Fruit fly (Drosophila melanogaster): ENCODE data around the gene cdm.

cdm gene

dm6 chr3R:18196991-18197801 lies 13.9 kb upstream of the cdm start:
- peak; percentile 51 for TF ChIP-seq noc (tag; optimal IDR thresholded peaks at IDR 0.05)

- no peak for TF ChIP-seq noc (tag; optimal IDR thresholded peaks at IDR 0.05)
Observed at dm6 chr3R:18196622-18196990, 13.3 kb upstream of the cdm start.

dm6 chr3R:18195295-18195694 lies 12.0 kb upstream of the cdm start:
- TF ChIP-seq noc (tag; optimal IDR thresholded peaks at IDR 0.05), result no peak

- no peak for TF ChIP-seq noc (tag; optimal IDR thresholded peaks at IDR 0.05)
Observed at dm6 chr3R:18191867-18192266, 8.6 kb upstream of the cdm start, which contains the start of gene CG14313. CG14313 (minus strand) TSS chr3R:18191967.

- peak; percentile 87 for TF ChIP-seq noc (tag; optimal IDR thresholded peaks at IDR 0.05)
Observed at dm6 chr3R:18188702-18189125, 5.4 kb upstream of the cdm start, which contains the start of the genes CG12321 and MED17. CG12321 (minus strand) TSS chr3R:18188707. MED17 (plus strand) TSS chr3R:18189072.

- peak; percentile 81 for TF ChIP-seq noc (tag; optimal IDR thresholded peaks at IDR 0.05)
Observed at dm6 chr3R:18185385-18185784, 2.1 kb upstream of the cdm start, which contains the start of the genes Arp5 and CG7208. Arp5 (plus strand) TSS chr3R:18185498. CG7208 (minus strand) TSS chr3R:18185715.

dm6 chr3R:18171983-18172967 lies 11.0 kb downstream of the cdm start:
- peak; percentile 89 for TF ChIP-seq noc (tag; optimal IDR thresholded peaks at IDR 0.05)

- no peak for TF ChIP-seq noc (tag; optimal IDR thresholded peaks at IDR 0.05)
Observed at dm6 chr3R:18169982-18170531, 13.2 kb downstream of the cdm start.

- no peak for TF ChIP-seq noc (tag; optimal IDR thresholded peaks at IDR 0.05)
Observed at dm6 chr3R:18168929-18169350, 14.3 kb downstream of the cdm start.

- peak; percentile 53 for TF ChIP-seq noc (tag; optimal IDR thresholded peaks at IDR 0.05)
Observed at dm6 chr3R:18168398-18168797, 14.9 kb downstream of the cdm start.

dm6 chr3R:18167416-18168237 lies 15.7 kb downstream of the cdm start, which contains the start of gene wrd:
wrd (plus strand) TSS chr3R:18167757.
- TF ChIP-seq noc (tag; optimal IDR thresholded peaks at IDR 0.05), result no peak

- no peak for TF ChIP-seq noc (tag; optimal IDR thresholded peaks at IDR 0.05)
Observed at dm6 chr3R:18167173-18167415, 16.2 kb downstream of the cdm start, which contains the start of the genes CG7215 and Prx5. CG7215 (minus strand) TSS chr3R:18167273. Prx5 (minus strand) TSS chr3R:18167273.

- peak; percentile 30 for TF ChIP-seq noc (tag; optimal IDR thresholded peaks at IDR 0.05)
Observed at dm6 chr3R:18166261-18166720, 17.0 kb downstream of the cdm start.

dm6 chr3R:18164052-18164722 lies 19.1 kb downstream of the cdm start, which contains the start of the genes CG7218 and Cbp20:
CG7218 (minus strand) TSS chr3R:18164397.
Cbp20 (plus strand) TSS chr3R:18164661.
- peak; percentile 31 for TF ChIP-seq noc (tag; optimal IDR thresholded peaks at IDR 0.05)
